Worm (Caenorhabditis elegans): ENCODE results near the gene srm-5.
A peak's percentile ranks its signal among the peaks of the same experiment; 100 is the strongest.

The srm-5 gene

DNA sequence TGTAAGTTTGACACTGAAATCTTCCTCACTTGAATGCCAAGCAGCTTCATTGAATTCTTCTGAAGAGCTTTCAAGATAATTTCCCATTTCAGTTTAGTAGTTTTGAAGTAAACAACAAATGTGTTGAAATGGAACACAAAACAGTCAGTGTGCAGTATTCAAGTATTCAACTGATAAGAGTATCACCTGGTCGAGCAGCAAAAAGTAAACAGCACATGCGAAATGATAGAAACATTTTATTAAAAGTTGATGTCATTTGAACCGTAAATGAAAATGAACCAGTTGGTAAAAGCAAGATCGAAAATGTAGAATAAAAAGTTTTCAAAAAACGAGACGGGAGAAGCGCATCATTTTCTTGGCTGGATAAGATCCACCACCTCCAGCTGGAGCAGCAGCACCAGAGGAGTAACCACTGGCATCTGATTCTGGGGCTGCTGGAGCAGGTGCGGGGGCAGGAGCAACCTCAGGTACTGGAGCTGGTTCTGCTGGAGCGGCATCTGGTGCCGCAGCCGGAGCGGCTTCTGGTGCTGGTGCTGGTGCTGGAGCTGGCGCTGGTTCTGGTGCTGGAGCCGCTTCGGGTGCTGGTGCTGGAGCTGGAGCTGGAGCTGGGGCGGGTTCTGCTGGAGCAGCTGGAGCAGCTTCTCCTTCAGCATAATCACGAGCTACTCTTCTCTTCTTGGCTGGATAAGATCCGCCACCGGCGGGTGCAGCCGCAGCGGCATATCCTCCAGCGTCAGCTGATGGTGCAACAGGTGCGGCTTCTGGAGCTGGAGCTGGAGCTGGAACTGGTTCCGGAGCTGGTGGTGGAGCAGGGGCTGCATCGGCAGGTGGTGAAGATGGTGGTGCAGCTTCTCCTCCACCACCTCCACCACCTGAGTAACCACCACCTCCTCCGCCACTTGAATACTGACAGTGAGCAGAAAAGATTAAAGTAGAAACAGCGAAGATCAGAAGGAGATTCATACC, 10.2 kb upstream of the srm-5 start, which contains the start of the genes F47B8.4 and F47B8.18:
F47B8.4 (minus strand) TSS at position 172 of the 966 bp plus-strand sequence.
F47B8.18 (minus strand) TSS at position 963 of the 966 bp plus-strand sequence.
- TF ChIP-seq ztf-4 (tag; optimal IDR thresholded peaks at IDR 0.05) (no peak), elt-2 (tag; optimal IDR thresholded peaks at IDR 0.05) (peak; percentile 69), pqm-1 (tag; optimal IDR thresholded peaks at IDR 0.05) (peak; percentile 59), pha-4 (tag; optimal IDR thresholded peaks at IDR 0.05) (peak; percentile 90)

DNA sequence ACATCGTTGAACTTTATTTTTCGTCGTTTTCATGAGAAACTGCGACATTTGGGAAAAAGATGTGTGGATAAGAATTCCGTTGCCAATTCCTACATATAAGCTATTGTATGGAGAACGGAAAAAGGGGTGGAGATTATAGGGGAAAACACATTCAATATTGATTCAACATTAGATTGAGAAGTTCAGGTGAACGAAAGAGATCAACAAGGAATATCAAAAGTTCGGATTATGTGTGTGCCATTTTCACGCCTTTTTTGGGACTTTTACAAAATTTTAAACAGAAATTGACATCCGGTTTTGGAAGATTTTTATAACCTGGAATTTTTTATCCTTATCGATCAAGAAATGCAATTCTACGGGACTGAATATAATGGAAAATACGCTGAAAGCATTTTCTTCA, 7.2 kb upstream of the srm-5 start, which contains the start of gene F47B8.5:
F47B8.5 (minus strand) TSS at position 101 of the 400 bp plus-strand sequence.
- TF ChIP-seq ztf-11 (tag; optimal IDR thresholded peaks at IDR 0.05) (no peak), ceh-9 (tag; optimal IDR thresholded peaks at IDR 0.05) (no peak), unc-62 (GFP tag; optimal IDR thresholded peaks at IDR 0.05) (no peak), lsy-12 (tag; optimal IDR thresholded peaks at IDR 0.05) (no peak), eor-1 (tag; optimal IDR thresholded peaks at IDR 0.05) (no peak), nhr-237 (tag; optimal IDR thresholded peaks at IDR 0.05) (no peak), ztf-4 (tag; optimal IDR thresholded peaks at IDR 0.05) (no peak), nhr-43 (tag; optimal IDR thresholded peaks at IDR 0.05; ENCODE audit: poor library complexity, severe bottlenecking) (no peak), nhr-11 (tag; optimal IDR thresholded peaks at IDR 0.05) (no peak), jun-1 (tag; optimal IDR thresholded peaks at IDR 0.05) (no peak), nhr-28 (tag; optimal IDR thresholded peaks at IDR 0.05) (no peak), elt-1 (tag; optimal IDR thresholded peaks at IDR 0.05) (no peak), elt-3 (tag; optimal IDR thresholded peaks at IDR 0.05) (no peak), hmg-11 (tag; optimal IDR thresholded peaks at IDR 0.05) (no peak), elt-2 (tag; optimal IDR thresholded peaks at IDR 0.05) (no peak), snpc-4 (tag; optimal IDR thresholded peaks at IDR 0.05) (no peak), ceh-16 (tag; optimal IDR thresholded peaks at IDR 0.05) (no peak)

DNA sequence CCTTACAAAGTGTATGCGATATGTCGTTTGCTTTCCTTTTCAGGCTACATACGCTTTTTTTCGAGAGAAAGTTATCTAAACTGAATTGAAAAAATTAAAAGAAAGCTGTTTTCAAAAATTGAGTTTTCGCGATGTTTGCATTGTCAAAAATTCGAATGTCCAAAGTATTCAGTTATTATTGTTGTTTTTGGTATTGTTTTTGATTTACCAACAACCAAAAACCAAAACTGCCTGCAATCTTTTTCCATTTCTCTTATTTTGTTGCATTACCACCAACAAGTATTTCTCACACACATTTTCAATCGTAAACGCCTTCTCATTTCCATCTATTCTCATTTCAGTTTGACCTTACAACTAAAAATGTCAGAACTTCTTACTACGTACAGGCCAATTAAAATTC, 6.2 kb upstream of the srm-5 start, which contains the start of gene pepm-1:
pepm-1 (plus strand) TSS at position 301 of the 400 bp plus-strand sequence.
- TF ChIP-seq ZK546.5 (tag; optimal IDR thresholded peaks at IDR 0.05) (no peak), egl-27 (tag; optimal IDR thresholded peaks at IDR 0.05) (no peak), skn-1 (tag; optimal IDR thresholded peaks at IDR 0.05) (no peak)

DNA sequence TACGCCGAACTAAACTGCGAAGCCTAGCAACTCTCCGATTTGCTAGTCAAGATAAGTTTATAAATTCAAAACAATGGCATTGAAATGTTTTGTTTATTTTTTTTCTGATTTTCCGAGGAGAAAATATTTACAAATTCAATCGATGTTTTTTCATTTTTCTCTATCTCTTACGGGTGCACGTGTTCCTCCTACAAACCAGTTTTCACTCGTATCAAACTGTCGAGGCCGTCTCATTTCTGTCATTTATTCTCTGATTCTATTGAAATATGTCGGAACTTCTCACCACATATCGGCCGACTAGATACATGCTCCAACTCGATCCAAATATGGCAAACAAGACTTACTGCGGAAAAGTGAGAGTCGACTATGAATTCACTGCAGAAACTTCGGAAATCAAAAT, 3.5 kb upstream of the srm-5 start, which contains the start of gene F47B8.8:
F47B8.8 (plus strand) TSS at position 257 of the 400 bp plus-strand sequence.
- TF ChIP-seq nhr-77 (tag; optimal IDR thresholded peaks at IDR 0.05), result no peak
- peak; percentile 4 for TF ChIP-seq nhr-25 (tag; optimal IDR thresholded peaks at IDR 0.05)

DNA sequence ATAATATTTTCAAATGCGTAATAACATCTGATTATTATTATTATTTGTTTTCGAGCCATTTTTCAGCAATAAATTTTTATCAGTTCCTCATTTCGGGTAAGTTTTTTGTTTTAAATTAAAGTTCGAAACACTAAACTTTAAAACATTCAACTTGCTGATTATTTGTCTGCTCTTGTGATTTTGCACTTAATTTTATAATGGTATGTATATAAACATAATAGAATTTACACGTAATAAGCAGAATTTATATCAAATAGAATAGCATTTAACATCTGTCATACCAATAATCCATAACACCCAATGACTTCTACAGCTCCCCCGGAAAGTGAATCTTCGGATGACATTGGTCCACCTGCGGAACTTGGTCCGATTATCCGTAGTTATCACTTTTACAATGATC, 1.9 kb upstream of the srm-5 start, which contains the start of gene srm-4:
srm-4 (plus strand) TSS at position 301 of the 400 bp plus-strand sequence.
- TF ChIP-seq elt-2 (tag; optimal IDR thresholded peaks at IDR 0.05), result no peak
- TF ChIP-seq skn-1 (tag; optimal IDR thresholded peaks at IDR 0.05), result no peak
- no peak for TF ChIP-seq pha-4 (tag; optimal IDR thresholded peaks at IDR 0.05)
- no peak for TF ChIP-seq ZK546.5 (tag; optimal IDR thresholded peaks at IDR 0.05)
- no peak for TF ChIP-seq nhr-23 (tag; optimal IDR thresholded peaks at IDR 0.05)
- no peak for TF ChIP-seq ceh-9 (tag; optimal IDR thresholded peaks at IDR 0.05)

DNA sequence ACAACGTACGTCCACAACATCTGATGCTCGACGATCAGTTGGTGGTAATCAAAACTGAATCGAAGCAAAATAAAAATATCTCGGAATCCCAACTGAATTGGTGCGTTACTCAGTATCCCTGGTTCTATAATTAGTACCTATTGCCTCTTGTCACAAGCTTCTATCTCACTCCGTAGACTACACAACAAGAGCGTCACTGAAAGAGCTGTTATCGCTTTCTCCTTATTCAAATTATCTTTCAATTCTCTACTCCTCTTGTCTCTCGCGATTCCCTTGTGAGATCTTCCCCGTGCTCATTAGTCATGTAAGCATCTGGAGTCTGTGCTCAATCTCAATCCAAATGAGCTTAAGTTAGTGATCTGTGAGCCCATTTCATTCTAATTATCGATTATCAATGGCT, 1.7 kb downstream of the srm-5 start, which contains the start of gene srm-6:
srm-6 (plus strand) TSS at position 301 of the 400 bp plus-strand sequence.
- TF ChIP-seq nhr-43 (tag; optimal IDR thresholded peaks at IDR 0.05; ENCODE audit: poor library complexity, severe bottlenecking) (no peak), fos-1 (tag; optimal IDR thresholded peaks at IDR 0.05) (no peak), zag-1 (tag; optimal IDR thresholded peaks at IDR 0.05) (no peak), mdl-1 (tag; optimal IDR thresholded peaks at IDR 0.05) (no peak), nhr-28 (tag; optimal IDR thresholded peaks at IDR 0.05) (no peak), nhr-77 (tag; optimal IDR thresholded peaks at IDR 0.05) (no peak), egl-5 (tag; optimal IDR thresholded peaks at IDR 0.05) (no peak), fkh-2 (tag; optimal IDR thresholded peaks at IDR 0.05) (no peak), nhr-67 (tag; optimal IDR thresholded peaks at IDR 0.05) (no peak), nhr-11 (tag; optimal IDR thresholded peaks at IDR 0.05) (no peak), nfya-1 (tag; optimal IDR thresholded peaks at IDR 0.05; ENCODE audit: insufficient read depth) (no peak)
